Fruit fly (Drosophila melanogaster) whole organism, wandering third instar larva: ENCODE measurements around the gene Ptip.

Source experiments
- Dif ChIP-seq: fragments of 200-275, 200-300 bp; sonication (Bioruptor generic); optimal IDR thresholded peaks from 2 replicates; lab custom pipeline; 2018; ENCODE audit warnings: missing biosample characterization, missing genetic modification characterization; ENCODE audit not compliant: partially characterized antibody
- Hr78 ChIP-seq: fragments of >200 bp; optimal IDR thresholded peaks from 2 replicates; lab custom pipeline; 2017; ENCODE audit warnings: missing biosample characterization, missing genetic modification characterization
- Jra ChIP-seq: sonication (Bioruptor generic); optimal IDR thresholded peaks from 2 replicates; lab custom pipeline; 2016; ENCODE audit warnings: missing biosample characterization, missing genetic modification characterization
- Myc ChIP-seq: fragments of >200 bp; optimal IDR thresholded peaks from 2 replicates; lab custom pipeline; 2017
- foxo ChIP-seq, 2 experiments: fragments of 200-800 bp; sonication (Bioruptor generic); optimal IDR thresholded peaks; 2 replicates in 1 of 2; 3 replicates in 1 of 2; lab custom pipeline; 2016 to 2017; ENCODE audit warnings: missing biosample characterization in 2 of 2, missing genetic modification characterization in 2 of 2
- psq ChIP-seq: fragments of 200-800 bp; sonication (Bioruptor generic); optimal IDR thresholded peaks from 3 replicates; lab custom pipeline; 2017; ENCODE audit warnings: missing biosample characterization, mild to moderate bottlenecking, missing genetic modification characterization, moderate library complexity
- usp ChIP-seq: fragments of >200 bp; optimal IDR thresholded peaks from 2 replicates; lab custom pipeline; 2017; ENCODE audit warnings: missing biosample characterization, missing genetic modification characterization

DNA sequence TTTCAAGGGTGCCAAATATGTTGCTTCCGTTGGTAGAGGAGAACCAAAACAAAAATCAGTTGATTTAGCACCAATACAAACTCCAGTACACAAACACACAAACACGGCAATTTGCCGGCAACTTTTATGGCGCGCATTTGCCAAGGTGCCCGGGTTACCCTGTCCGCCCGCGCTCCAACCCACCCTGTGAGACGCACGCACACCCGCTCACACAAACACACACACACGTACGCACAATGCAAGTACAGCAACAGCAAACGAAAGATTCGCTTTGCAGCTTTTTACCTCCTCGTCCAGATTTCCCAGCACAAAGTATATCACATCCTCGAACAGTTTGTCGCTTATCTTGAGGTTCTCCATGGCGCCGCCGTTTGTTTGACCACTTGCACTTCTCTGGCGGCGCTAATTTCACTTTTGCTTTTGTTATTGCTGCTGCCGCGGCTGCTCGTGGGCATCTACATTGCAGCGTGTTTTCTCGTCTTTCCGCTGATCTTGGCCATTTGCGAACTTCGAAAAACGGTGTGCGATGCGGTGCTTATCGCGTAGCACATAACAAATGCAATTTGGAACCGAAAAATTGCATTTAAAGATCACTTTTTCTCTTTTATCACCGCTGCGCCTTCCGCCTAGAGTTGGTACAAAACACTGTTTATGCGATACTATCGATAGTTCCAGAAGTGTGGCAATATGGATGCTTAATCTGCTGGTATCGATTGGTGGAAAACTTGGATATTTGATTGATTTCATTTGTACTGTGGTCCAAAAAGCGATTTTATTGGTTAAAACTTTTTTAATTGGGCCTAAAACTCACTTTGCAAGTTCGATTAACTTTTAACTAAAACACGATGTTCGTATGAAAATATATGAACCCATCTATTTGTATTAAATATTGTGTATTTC is at the start of gene Ptip:
- TF ChIP-seq Dif (GFP tag; lab: Kevin White, UChicago) (no peak), usp (GFP tag; lab: Kevin White, UChicago) (no peak), psq (peak; percentile 3), Myc (no peak), Hr78 (GFP tag; lab: Kevin White, UChicago) (no peak), Jra (GFP tag; lab: Kevin White, UChicago) (no peak), foxo (GFP tag; optimal IDR thresholded peaks at IDR 0.05; lab: Kevin White, UChicago) (peak in 1 of 2 experiments; percentile 1)
